Fruit fly (Drosophila melanogaster): ENCODE results near the gene CG44355.

CG44355 gene

DNA sequence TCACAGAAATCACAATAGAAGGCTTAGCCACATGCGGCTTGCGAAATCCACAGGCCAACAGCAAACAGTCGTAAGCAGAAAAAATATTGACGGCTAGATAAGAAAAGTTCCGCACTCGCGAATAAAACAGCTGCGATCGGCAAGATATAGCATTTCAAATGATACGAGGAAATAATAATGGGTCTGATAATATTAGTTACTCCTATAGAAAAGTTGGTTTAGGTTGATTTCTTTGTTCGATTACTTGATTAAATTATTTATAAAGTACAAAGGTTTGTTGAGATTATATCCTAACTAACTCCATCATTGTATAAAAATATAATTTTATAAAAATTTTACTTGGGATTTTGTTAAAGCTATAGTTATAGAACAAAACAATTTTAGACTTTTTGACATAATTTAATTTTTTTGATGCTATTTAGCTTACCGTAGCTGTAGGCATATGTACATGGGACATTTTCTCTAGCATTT, 35.0 kb upstream of the CG44355 start:
- TF ChIP-seq Sp1 (GFP tag; optimal IDR thresholded peaks at IDR 0.05) = peak; percentile 61
- TF ChIP-seq Vsx2 (GFP tag; optimal IDR thresholded peaks at IDR 0.05; ENCODE audit: partially characterized antibody) = no peak
- peak; percentile 31 for TF ChIP-seq rgr (GFP tag; optimal IDR thresholded peaks at IDR 0.05)
- peak; percentile 41 for TF ChIP-seq OdsH (GFP tag; optimal IDR thresholded peaks at IDR 0.05)
- TF ChIP-seq psq (GFP tag; optimal IDR thresholded peaks at IDR 0.05) = peak; percentile 36
- TF ChIP-seq foxo (GFP tag; optimal IDR thresholded peaks at IDR 0.05) = peak in 1 of 2 experiments; percentile 55
- TF ChIP-seq Dfd (GFP tag; optimal IDR thresholded peaks at IDR 0.05) = no peak
- peak; percentile 26 for TF ChIP-seq dmrt93B (GFP tag; optimal IDR thresholded peaks at IDR 0.05)
- TF ChIP-seq Abd-B (GFP tag; optimal IDR thresholded peaks at IDR 0.05) = no peak
- TF ChIP-seq dsf (GFP tag; optimal IDR thresholded peaks at IDR 0.05; ENCODE audit: borderline replicate concordance) = no peak
- TF ChIP-seq dl (GFP tag; optimal IDR thresholded peaks at IDR 0.05; ENCODE audit: insufficient read depth in 1 of 2, partially characterized antibody in 2 of 2) = no peak
- TF ChIP-seq woc (GFP tag; optimal IDR thresholded peaks at IDR 0.05) = no peak
- no peak for TF ChIP-seq Rel (GFP tag; optimal IDR thresholded peaks at IDR 0.05)
- TF ChIP-seq Rel (tag; optimal IDR thresholded peaks at IDR 0.05) = peak; percentile 6
- peak; percentile 5 for TF ChIP-seq fru (GFP tag; optimal IDR thresholded peaks at IDR 0.05)
- TF ChIP-seq sage (GFP tag; optimal IDR thresholded peaks at IDR 0.05) = no peak
- TF ChIP-seq HLH106 (tag; optimal IDR thresholded peaks at IDR 0.05) = peak; percentile 55
- no peak for TF ChIP-seq Mio (GFP tag; optimal IDR thresholded peaks at IDR 0.05)
- peak; percentile 43 for TF ChIP-seq h (GFP tag; optimal IDR thresholded peaks at IDR 0.05)

DNA sequence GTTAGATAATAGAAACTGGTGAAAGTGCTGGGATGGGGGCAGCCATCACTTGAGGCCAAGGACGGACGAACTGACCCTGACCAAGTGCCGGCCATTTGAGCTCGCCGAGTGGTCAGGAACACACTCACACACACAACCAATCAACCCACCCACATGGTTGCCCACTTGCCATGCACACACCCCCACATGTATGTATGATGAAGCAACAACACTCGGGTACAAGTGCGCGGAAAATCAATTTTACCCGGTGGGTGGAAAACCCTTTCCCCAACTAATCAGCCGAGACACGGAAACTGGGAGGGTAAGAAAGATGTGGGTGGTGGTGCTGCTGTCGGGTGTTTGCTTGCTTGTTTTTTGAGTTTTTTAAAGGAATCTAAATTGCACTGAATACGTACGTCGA, 34.1 kb upstream of the CG44355 start:
- no peak for TF ChIP-seq Rel (GFP tag; optimal IDR thresholded peaks at IDR 0.05)
- TF ChIP-seq Rel (tag; optimal IDR thresholded peaks at IDR 0.05) = no peak
- no peak for TF ChIP-seq OdsH (GFP tag; optimal IDR thresholded peaks at IDR 0.05)
- no peak for TF ChIP-seq Mio (GFP tag; optimal IDR thresholded peaks at IDR 0.05)
- TF ChIP-seq rgr (GFP tag; optimal IDR thresholded peaks at IDR 0.05) = no peak
- TF ChIP-seq br (GFP tag; optimal IDR thresholded peaks at IDR 0.05) = no peak
- TF ChIP-seq N (GFP tag; optimal IDR thresholded peaks at IDR 0.05) = no peak
- TF ChIP-seq CG32264 (GFP tag; optimal IDR thresholded peaks at IDR 0.05) = no peak
- no peak for TF ChIP-seq ey (GFP tag; optimal IDR thresholded peaks at IDR 0.05)
- no peak for TF ChIP-seq Hr83 (GFP tag; optimal IDR thresholded peaks at IDR 0.05; ENCODE audit: poor library complexity, severe bottlenecking)
- TF ChIP-seq woc (GFP tag; optimal IDR thresholded peaks at IDR 0.05) = no peak
- no peak for TF ChIP-seq psq (GFP tag; optimal IDR thresholded peaks at IDR 0.05)
- TF ChIP-seq Abd-B (GFP tag; optimal IDR thresholded peaks at IDR 0.05) = no peak
- no peak for TF ChIP-seq brk (GFP tag; optimal IDR thresholded peaks at IDR 0.05)
- no peak for TF ChIP-seq GATAd (GFP tag; optimal IDR thresholded peaks at IDR 0.05)
- no peak for TF ChIP-seq CrebA (GFP tag; optimal IDR thresholded peaks at IDR 0.05; ENCODE audit: borderline replicate concordance)
- no peak for TF ChIP-seq HLH106 (tag; optimal IDR thresholded peaks at IDR 0.05)
- TF ChIP-seq Dif (GFP tag; optimal IDR thresholded peaks at IDR 0.05; ENCODE audit: partially characterized antibody) = no peak
- TF ChIP-seq CG9705 (GFP tag; optimal IDR thresholded peaks at IDR 0.05) = no peak
- no peak for TF ChIP-seq sage (GFP tag; optimal IDR thresholded peaks at IDR 0.05)

DNA sequence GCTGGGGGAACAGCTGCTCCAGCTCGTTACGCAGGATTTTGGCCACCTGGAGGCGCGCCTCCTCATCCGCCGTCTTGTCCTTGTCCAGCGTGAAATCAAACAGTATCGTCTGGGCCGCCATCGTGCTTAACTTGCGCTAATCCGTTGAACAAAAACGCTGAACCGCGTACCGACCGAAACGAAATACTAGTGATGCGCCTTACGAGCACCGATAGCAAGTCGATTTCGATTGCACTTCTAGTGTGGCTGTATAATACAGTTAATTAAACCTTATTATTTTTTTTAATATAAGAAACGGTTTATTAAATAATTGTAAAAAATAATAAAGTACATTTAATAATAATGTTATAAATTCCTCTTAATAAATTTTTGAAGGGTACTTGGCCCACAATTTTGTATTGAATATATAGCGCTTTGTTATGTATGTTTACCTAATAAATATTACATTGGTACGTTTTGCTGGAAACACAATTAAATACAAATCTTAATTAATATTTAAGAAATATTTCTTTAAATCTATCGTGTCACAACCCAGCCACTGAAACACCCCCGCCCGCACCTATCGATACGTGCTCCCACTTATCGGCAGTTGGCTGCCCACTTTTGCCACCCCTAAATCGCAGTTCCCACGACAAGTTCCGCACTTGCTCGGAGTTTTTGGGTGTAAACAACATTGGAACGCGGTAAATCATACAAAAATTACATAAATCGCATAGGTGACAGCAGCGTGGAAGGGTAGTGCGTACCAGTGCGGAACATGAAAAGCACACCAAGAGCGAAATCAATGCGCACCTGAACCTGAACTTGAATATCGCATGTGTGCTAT, 33.3 kb upstream of the CG44355 start, which contains the start of the genes Sms and INPP5E:
TSS of gene Sms (minus strand) at position 198 of the 826 bp plus-strand sequence.
TSS of gene INPP5E (plus strand) at position 602 of the 826 bp plus-strand sequence.
- TF ChIP-seq h (GFP tag; optimal IDR thresholded peaks at IDR 0.05) (peak; percentile 33), rgr (GFP tag; optimal IDR thresholded peaks at IDR 0.05) (peak; percentile 46), Hnf4 (GFP tag; optimal IDR thresholded peaks at IDR 0.05) (no peak), OdsH (GFP tag; optimal IDR thresholded peaks at IDR 0.05) (peak; percentile 31), br (GFP tag; optimal IDR thresholded peaks at IDR 0.05) (no peak), foxo (GFP tag; optimal IDR thresholded peaks at IDR 0.05) (peak in 1 of 2 experiments; percentile 60), HLH106 (tag; optimal IDR thresholded peaks at IDR 0.05) (peak; percentile 61), Sp1 (GFP tag; optimal IDR thresholded peaks at IDR 0.05) (peak; percentile 34), N (GFP tag; optimal IDR thresholded peaks at IDR 0.05) (no peak), Dif (GFP tag; optimal IDR thresholded peaks at IDR 0.05; ENCODE audit: partially characterized antibody) (no peak), woc (GFP tag; optimal IDR thresholded peaks at IDR 0.05) (peak; percentile 16), CrebA (GFP tag; optimal IDR thresholded peaks at IDR 0.05; ENCODE audit: borderline replicate concordance) (no peak), Jra (GFP tag; optimal IDR thresholded peaks at IDR 0.05) (no peak), Mio (GFP tag; optimal IDR thresholded peaks at IDR 0.05) (no peak), ey (GFP tag; optimal IDR thresholded peaks at IDR 0.05) (peak; percentile 37), Abd-B (GFP tag; optimal IDR thresholded peaks at IDR 0.05) (no peak), lola (GFP tag; optimal IDR thresholded peaks at IDR 0.05) (no peak), brk (GFP tag; optimal IDR thresholded peaks at IDR 0.05) (no peak), jim (GFP tag; optimal IDR thresholded peaks at IDR 0.05) (no peak), CG32264 (GFP tag; optimal IDR thresholded peaks at IDR 0.05) (no peak), fru (GFP tag; optimal IDR thresholded peaks at IDR 0.05) (peak; percentile 14), Vsx2 (GFP tag; optimal IDR thresholded peaks at IDR 0.05; ENCODE audit: partially characterized antibody) (no peak), GATAd (GFP tag; optimal IDR thresholded peaks at IDR 0.05) (no peak), Dfd (GFP tag; optimal IDR thresholded peaks at IDR 0.05) (no peak), dmrt93B (GFP tag; optimal IDR thresholded peaks at IDR 0.05) (peak; percentile 6), Myc (optimal IDR thresholded peaks at IDR 0.05) (no peak), psq (GFP tag; optimal IDR thresholded peaks at IDR 0.05) (peak; percentile 60), Hr78 (GFP tag; optimal IDR thresholded peaks at IDR 0.05) (no peak), Hr83 (GFP tag; optimal IDR thresholded peaks at IDR 0.05; ENCODE audit: poor library complexity, severe bottlenecking) (peak; percentile 85), sv (GFP tag; optimal IDR thresholded peaks at IDR 0.05) (peak; percentile 4), dsf (GFP tag; optimal IDR thresholded peaks at IDR 0.05; ENCODE audit: borderline replicate concordance) (peak; percentile 3), tai (GFP tag; optimal IDR thresholded peaks at IDR 0.05) (no peak), usp (GFP tag; optimal IDR thresholded peaks at IDR 0.05) (no peak), dl (GFP tag; optimal IDR thresholded peaks at IDR 0.05; ENCODE audit: insufficient read depth in 1 of 2, partially characterized antibody in 2 of 2) (no peak), sage (GFP tag; optimal IDR thresholded peaks at IDR 0.05) (no peak), Rel (GFP tag; optimal IDR thresholded peaks at IDR 0.05) (no peak), Rel (tag; optimal IDR thresholded peaks at IDR 0.05) (peak; percentile 94)

All from whole organism, wandering third instar larva.